Fruit fly (Drosophila melanogaster) whole organism, embryonic: ENCODE data around the gene MESR6.

Experiments used
- CG11456 ChIP-seq: fragments of 200-800 bp; sonication (Bioruptor generic); IDR thresholded peaks from 3 replicates; pipeline ENCODE4 v1.3.6; 2022; ENCODE audit warnings: missing biosample characterization, missing genetic modification characterization
- CG12769 ChIP-seq: fragments of 200-800 bp; sonication (Bioruptor generic); optimal IDR thresholded peaks from 2 replicates; lab custom pipeline; 2019; ENCODE audit warnings: missing biosample characterization, mild to moderate bottlenecking, missing genetic modification characterization, moderate library complexity
- CG13123 ChIP-seq: fragments of 200-800 bp; sonication (Bioruptor generic); optimal IDR thresholded peaks from 2 replicates; lab custom pipeline; 2016; ENCODE audit warnings: missing biosample characterization, missing genetic modification characterization
- CG14860 ChIP-seq: fragments of 200-800 bp; sonication (Bioruptor generic); IDR thresholded peaks from 3 replicates; pipeline ENCODE4 v1.3.6; 2022; ENCODE audit warnings: missing biosample characterization, missing genetic modification characterization; ENCODE audit not compliant: partially characterized antibody
- CG16813 ChIP-seq: fragments of 200-800 bp; sonication (Bioruptor generic); IDR thresholded peaks from 3 replicates; pipeline ENCODE4 v1.3.6; 2022; ENCODE audit warnings: missing biosample characterization, missing genetic modification characterization; ENCODE audit not compliant: partially characterized antibody
- CG17328 ChIP-seq: fragments of 200-800 bp; sonication (Bioruptor generic); IDR thresholded peaks from 2 replicates; pipeline ENCODE4 v1.3.6; 2022; ENCODE audit warnings: missing biosample characterization, missing genetic modification characterization
- CG17385 ChIP-seq: fragments of 200-800 bp; sonication (Bioruptor generic); optimal IDR thresholded peaks from 3 replicates; lab custom pipeline; 2018; ENCODE audit warnings: missing biosample characterization, mild to moderate bottlenecking, missing genetic modification characterization
- CG17612 ChIP-seq: fragments of 200-800 bp; sonication (Bioruptor generic); IDR thresholded peaks from 2 replicates; pipeline ENCODE4 v1.3.6; 2022; ENCODE audit warnings: missing biosample characterization, missing genetic modification characterization
- CG18619 ChIP-seq: fragments of 200-800 bp; sonication (Bioruptor generic); optimal IDR thresholded peaks from 3 replicates; lab custom pipeline; 2017; ENCODE audit warnings: missing biosample characterization, mild to moderate bottlenecking, missing genetic modification characterization
- CG2129 ChIP-seq: fragments of 200-800 bp; sonication (Bioruptor generic); IDR thresholded peaks from 2 replicates; pipeline ENCODE4 v1.3.6; 2022; ENCODE audit warnings: missing biosample characterization, missing genetic modification characterization; ENCODE audit not compliant: partially characterized antibody
- CG34224 ChIP-seq: fragments of 200-800 bp; sonication (Bioruptor generic); IDR thresholded peaks from 3 replicates; pipeline ENCODE4 v1.3.6; 2022; ENCODE audit warnings: missing biosample characterization, missing genetic modification characterization; ENCODE audit not compliant: partially characterized antibody
- CG43689 ChIP-seq: fragments of 200-800 bp; sonication (Bioruptor generic); IDR thresholded peaks from 2 replicates; pipeline ENCODE4 v1.3.6; 2022; ENCODE audit warnings: missing biosample characterization, missing genetic modification characterization
- CG5180 ChIP-seq: fragments of 200-800 bp; sonication (Bioruptor generic); optimal IDR thresholded peaks from 3 replicates; lab custom pipeline; 2017; ENCODE audit warnings: missing biosample characterization, missing genetic modification characterization, mild to moderate bottlenecking, moderate library complexity, missing genetic modification reagents
- CG5953 ChIP-seq: fragments of 200-800 bp; sonication (Bioruptor generic); IDR thresholded peaks from 2 replicates; pipeline ENCODE4 v1.3.6; 2022; ENCODE audit warnings: missing biosample characterization, missing genetic modification characterization
- CG6765 ChIP-seq: fragments of 200-800 bp; sonication (Bioruptor generic); optimal IDR thresholded peaks from 3 replicates; lab custom pipeline; 2017; ENCODE audit warnings: missing biosample characterization, mild to moderate bottlenecking, missing genetic modification characterization
- CG6813 ChIP-seq: fragments of 200-800 bp; sonication (Bioruptor generic); optimal IDR thresholded peaks from 2 replicates; lab custom pipeline; 2017; ENCODE audit warnings: missing biosample characterization, missing genetic modification characterization, mild to moderate bottlenecking, moderate library complexity, missing genetic modification reagents
- CG7745 ChIP-seq: fragments of 200-800 bp; sonication (Bioruptor generic); optimal IDR thresholded peaks from 2 replicates; lab custom pipeline; 2018; ENCODE audit warnings: missing biosample characterization, mild to moderate bottlenecking, missing genetic modification characterization, moderate library complexity
- CG9609 ChIP-seq: fragments of 200-800 bp; sonication (Bioruptor generic); optimal IDR thresholded peaks from 3 replicates; lab custom pipeline; 2016; ENCODE audit warnings: missing biosample characterization, missing genetic modification characterization
- D19B ChIP-seq: fragments of 200-800 bp; sonication (Bioruptor generic); optimal IDR thresholded peaks from 2 replicates; lab custom pipeline; 2017; ENCODE audit warnings: missing biosample characterization, mild to moderate bottlenecking, missing genetic modification characterization
- Dek ChIP-seq: fragments of 200-800 bp; sonication (Bioruptor generic); optimal IDR thresholded peaks from 3 replicates; lab custom pipeline; 2019; ENCODE audit warnings: missing biosample characterization, mild to moderate bottlenecking, missing genetic modification characterization, moderate library complexity
- Gsc ChIP-seq: fragments of 200-800 bp; sonication (Bioruptor generic); IDR thresholded peaks from 2 replicates; pipeline ENCODE4 v1.3.6; 2022; ENCODE audit warnings: missing biosample characterization, missing genetic modification characterization
- HLH54F ChIP-seq: fragments of 200-800 bp; sonication (Bioruptor generic); optimal IDR thresholded peaks from 3 replicates; lab custom pipeline; 2016; ENCODE audit warnings: missing biosample characterization, missing genetic modification characterization
- Hey ChIP-seq: fragments of 200-800 bp; sonication (Bioruptor generic); optimal IDR thresholded peaks from 3 replicates; lab custom pipeline; 2018; ENCODE audit warnings: missing biosample characterization, mild to moderate bottlenecking, missing genetic modification characterization
- HmgD ChIP-seq: fragments of 200-800 bp; sonication (Bioruptor generic); optimal IDR thresholded peaks from 3 replicates; lab custom pipeline; 2016; ENCODE audit warnings: missing biosample characterization, missing genetic modification characterization
- Kr ChIP-seq: fragments of 200-800 bp; sonication (Bioruptor generic); optimal IDR thresholded peaks from 2 replicates; lab custom pipeline; 2017; ENCODE audit warnings: missing biosample characterization, mild to moderate bottlenecking, missing genetic modification characterization
- MTF-1 ChIP-seq: fragments of 200-800 bp; sonication (Bioruptor generic); optimal IDR thresholded peaks from 2 replicates; lab custom pipeline; 2018; ENCODE audit warnings: missing biosample characterization, mild to moderate bottlenecking, missing genetic modification characterization, borderline replicate concordance
- Ravus ChIP-seq: fragments of 200-800 bp; sonication (Bioruptor generic); IDR thresholded peaks from 2 replicates; pipeline ENCODE4 v1.3.6; 2022; ENCODE audit warnings: missing biosample characterization, missing genetic modification characterization
- ara ChIP-seq: fragments of 200-800 bp; sonication (Bioruptor generic); IDR thresholded peaks from 2 replicates; pipeline ENCODE4 v1.3.6; 2022; ENCODE audit warnings: missing biosample characterization, missing genetic modification characterization
- ase ChIP-seq: fragments of 200-800 bp; sonication (Bioruptor generic); IDR thresholded peaks from 3 replicates; pipeline ENCODE4 v1.3.6; 2022; ENCODE audit warnings: missing biosample characterization, missing genetic modification characterization
- bcd ChIP-seq: fragments of 200-800 bp; sonication (Bioruptor generic); optimal IDR thresholded peaks from 2 replicates; lab custom pipeline; 2017; ENCODE audit warnings: missing biosample characterization, mild to moderate bottlenecking, missing genetic modification characterization
- chif ChIP-seq, 2 experiments: fragments of 200-800 bp; sonication (Bioruptor generic); optimal IDR thresholded peaks; 3 replicates each; lab custom pipeline; 2016; ENCODE audit warnings: missing biosample characterization in 2 of 2, missing genetic modification characterization in 2 of 2
- chinmo ChIP-seq: fragments of 200-800 bp; sonication (Bioruptor generic); IDR thresholded peaks from 4 replicates; pipeline ENCODE4 v1.3.6; 2022; ENCODE audit warnings: missing biosample characterization, missing genetic modification characterization; ENCODE audit not compliant: partially characterized antibody
- ci ChIP-seq: fragments of 200-800 bp; sonication (Bioruptor generic); IDR thresholded peaks from 3 replicates; pipeline ENCODE4 v1.3.6; 2022; ENCODE audit warnings: missing biosample characterization, missing genetic modification characterization
- disco-r ChIP-seq: fragments of 200-800 bp; sonication (Bioruptor generic); optimal IDR thresholded peaks from 2 replicates; lab custom pipeline; 2016; ENCODE audit warnings: missing biosample characterization, missing genetic modification characterization
- esg ChIP-seq: fragments of 200-800 bp; sonication (Bioruptor generic); conservative IDR thresholded peaks from 2 replicates; pipeline ENCODE4 v1.3.6; 2022; ENCODE audit warnings: missing biosample characterization, missing genetic modification characterization
- fd64A ChIP-seq: fragments of 200-800 bp; sonication (Bioruptor generic); optimal IDR thresholded peaks from 3 replicates; lab custom pipeline; 2018; ENCODE audit warnings: missing biosample characterization, mild to moderate bottlenecking, missing genetic modification characterization
- grau ChIP-seq: fragments of 200-800 bp; optimal IDR thresholded peaks from 3 replicates; lab custom pipeline; 2019; ENCODE audit warnings: missing biosample characterization, mild to moderate bottlenecking, missing genetic modification characterization, moderate library complexity
- her ChIP-seq: fragments of 200-800 bp; sonication (Bioruptor generic); optimal IDR thresholded peaks from 2 replicates; lab custom pipeline; 2016; ENCODE audit warnings: missing biosample characterization, missing genetic modification characterization
- lab ChIP-seq: fragments of 200-800 bp; sonication (Bioruptor generic); optimal IDR thresholded peaks from 3 replicates; lab custom pipeline; 2017; ENCODE audit warnings: missing biosample characterization, missing genetic modification characterization, mild to moderate bottlenecking, moderate library complexity, missing genetic modification reagents
- luna ChIP-seq: fragments of 200-800 bp; sonication (Bioruptor generic); optimal IDR thresholded peaks from 2 replicates; lab custom pipeline; 2016; ENCODE audit warnings: missing biosample characterization, missing genetic modification characterization
- oc ChIP-seq: fragments of 200-800 bp; sonication (Bioruptor generic); optimal IDR thresholded peaks from 2 replicates; lab custom pipeline; 2018; ENCODE audit warnings: missing biosample characterization, mild to moderate bottlenecking, missing genetic modification characterization, moderate library complexity
- org-1 ChIP-seq: fragments of 200-800 bp; sonication (Bioruptor generic); optimal IDR thresholded peaks from 2 replicates; lab custom pipeline; 2017; ENCODE audit warnings: missing biosample characterization, missing genetic modification characterization
- p53 ChIP-seq: fragments of 200-800 bp; sonication (Bioruptor generic); optimal IDR thresholded peaks from 2 replicates; lab custom pipeline; 2016; ENCODE audit warnings: missing biosample characterization, missing genetic modification characterization
- ro ChIP-seq: fragments of 200-800 bp; sonication (Bioruptor generic); IDR thresholded peaks from 2 replicates; pipeline ENCODE4 v1.3.6; 2022; ENCODE audit warnings: missing biosample characterization, missing genetic modification characterization
- slou ChIP-seq: fragments of 200-800 bp; sonication (Bioruptor generic); optimal IDR thresholded peaks from 3 replicates; lab custom pipeline; 2016; ENCODE audit warnings: missing biosample characterization, missing genetic modification characterization
- unpg ChIP-seq: fragments of 200-800 bp; sonication (Bioruptor generic); optimal IDR thresholded peaks from 3 replicates; lab custom pipeline; 2018; ENCODE audit warnings: missing biosample characterization, mild to moderate bottlenecking, missing genetic modification characterization, moderate library complexity
- usp ChIP-seq: fragments of >200 bp; optimal IDR thresholded peaks from 2 replicates; lab custom pipeline; 2017; ENCODE audit warnings: missing biosample characterization, missing genetic modification characterization
- zen2 ChIP-seq: fragments of 200-800 bp; sonication (Bioruptor generic); IDR thresholded peaks from 3 replicates; pipeline ENCODE4 v1.3.6; 2022; ENCODE audit warnings: missing biosample characterization, missing genetic modification characterization; ENCODE audit not compliant: partially characterized antibody

MESR6 gene

dm6 chr3L:19073029-19073908 lies 19.2 kb upstream of the MESR6 start (continued):
- peak; percentile 30 for TF ChIP-seq oc (tag; lab: Kevin White, UChicago)
- TF ChIP-seq CG2129 (GFP tag; lab: Robert Waterston, UW): no peak
- no peak for TF ChIP-seq disco-r (GFP tag; lab: Kevin White, UChicago)
- TF ChIP-seq Kr (GFP tag; lab: Kevin White, UChicago): no peak
- peak; percentile 32; the same call in 1 of the 2 replicates for TF ChIP-seq ara (GFP tag; lab: Robert Waterston, UW)
- TF ChIP-seq luna (GFP tag; lab: Kevin White, UChicago): no peak
- TF ChIP-seq Gsc (GFP tag; lab: Robert Waterston, UW): no peak
- TF ChIP-seq CG43689 (GFP tag; lab: Robert Waterston, UW): 0 out of 2 replicates have a peak, but pooled peaks have one; percentile 17
- no peak for TF ChIP-seq CG6765 (GFP tag; lab: Kevin White, UChicago)
- TF ChIP-seq CG34224 (GFP tag; lab: Robert Waterston, UW): no peak
- TF ChIP-seq Hey: peak; percentile 3
- TF ChIP-seq CG5180 (GFP tag; lab: Kevin White, UChicago): peak; percentile 58
- TF ChIP-seq zen2: no peak
- 0 out of 4 replicates have a peak, but pooled peaks have one; percentile 28 for TF ChIP-seq chinmo (GFP tag; lab: Robert Waterston, UW)
- peak; percentile 22 for TF ChIP-seq lab (GFP tag; lab: Kevin White, UChicago)
- peak in 1 of 2 experiments; percentile 0 for TF ChIP-seq chif (GFP tag; optimal IDR thresholded peaks at IDR 0.05; lab: Kevin White, UChicago)
- no peak for TF ChIP-seq CG7745 (tag; lab: Kevin White, UChicago)
- TF ChIP-seq CG16813: no peak
- no peak for TF ChIP-seq org-1
- no peak for TF ChIP-seq bcd (GFP tag; lab: Kevin White, UChicago)
- TF ChIP-seq p53 (GFP tag; lab: Kevin White, UChicago): no peak
- no peak for TF ChIP-seq grau
- no peak for TF ChIP-seq Ravus
- no peak for TF ChIP-seq HLH54F (GFP tag; lab: Kevin White, UChicago)
- TF ChIP-seq CG9609 (GFP tag; lab: Kevin White, UChicago): no peak
- TF ChIP-seq ro (GFP tag; lab: Robert Waterston, UW): no peak
- TF ChIP-seq CG17328 (GFP tag; lab: Robert Waterston, UW): 0 out of 2 replicates have a peak, but pooled peaks have one; percentile 16
- no peak for TF ChIP-seq usp (GFP tag; lab: Kevin White, UChicago)
- no peak for TF ChIP-seq HmgD (GFP tag; lab: Kevin White, UChicago)
- peak; percentile 69 for TF ChIP-seq CG12769 (tag; lab: Kevin White, UChicago)
- no peak for TF ChIP-seq slou
- no peak for TF ChIP-seq CG18619
- TF ChIP-seq ase (GFP tag; lab: Robert Waterston, UW): no peak
- TF ChIP-seq CG11456 (GFP tag; lab: Robert Waterston, UW): 0 out of 3 replicates have a peak, but pooled peaks have one; percentile 31
- TF ChIP-seq CG5953 (GFP tag; lab: Robert Waterston, UW): peak; percentile 70
- no peak for TF ChIP-seq Dek
- no peak for TF ChIP-seq MTF-1 (GFP tag; lab: Kevin White, UChicago)
- TF ChIP-seq CG6813 (GFP tag; lab: Kevin White, UChicago): peak; percentile 0
- no peak for TF ChIP-seq esg (GFP tag; lab: Robert Waterston, UW)
- TF ChIP-seq CG14860 (GFP tag; lab: Robert Waterston, UW): no peak
- TF ChIP-seq unpg (GFP tag; lab: Kevin White, UChicago): no peak
- TF ChIP-seq ci: peak; percentile 69; the same call in 2 of the 3 replicates
- TF ChIP-seq CG13123: no peak
- no peak for TF ChIP-seq CG17612 (GFP tag; lab: Robert Waterston, UW)
- no peak for TF ChIP-seq CG17385 (GFP tag; lab: Kevin White, UChicago)
- TF ChIP-seq D19B (GFP tag; lab: Kevin White, UChicago): no peak
- no peak for TF ChIP-seq her (GFP tag; lab: Kevin White, UChicago)
- peak; percentile 61 for TF ChIP-seq fd64A (GFP tag; lab: Kevin White, UChicago)
